Worm (Caenorhabditis elegans) whole organism, late embryonic: Measurements from ENCODE around the gene clec-193.

Experiments used
- K02D7.2 ChIP-seq: sonication (generic microtip); optimal IDR thresholded peaks from 2 replicates; lab custom pipeline; 2017; ENCODE audit warnings: mild to moderate bottlenecking, missing genetic modification characterization, missing compliant biosample characterization
- Y22D7AL.16 ChIP-seq: sonication (generic microtip); optimal IDR thresholded peaks from 2 replicates; lab custom pipeline; 2016; ENCODE audit warnings: missing genetic modification characterization, missing compliant biosample characterization
- ama-1 ChIP-seq: fragments of 150-350 bp; optimal IDR thresholded peaks from 2 replicates; lab custom pipeline; 2014
- ceh-31 ChIP-seq: sonication (generic microtip); optimal IDR thresholded peaks from 2 replicates; lab custom pipeline; 2016; ENCODE audit warnings: missing genetic modification characterization, missing compliant biosample characterization
- dmd-4 ChIP-seq: sonication (generic microtip); optimal IDR thresholded peaks from 2 replicates; lab custom pipeline; 2016; ENCODE audit warnings: borderline replicate concordance, missing genetic modification characterization, missing compliant biosample characterization
- eyg-1 ChIP-seq: sonication (generic microtip); optimal IDR thresholded peaks from 2 replicates; lab custom pipeline; 2016; ENCODE audit warnings: missing genotype, missing genetic modification characterization, missing compliant biosample characterization
- nhr-11 ChIP-seq: fragments of 150-350 bp; optimal IDR thresholded peaks from 2 replicates; lab custom pipeline; 2014; ENCODE audit warnings: missing biosample characterization, missing genetic modification characterization
- pag-3 ChIP-seq: sonication (generic microtip); optimal IDR thresholded peaks from 2 replicates; lab custom pipeline; 2016; ENCODE audit warnings: missing compliant biosample characterization, missing genetic modification characterization, borderline replicate concordance
- pat-9 ChIP-seq: fragments of 200-800 bp; sonication (Bioruptor generic); optimal IDR thresholded peaks from 2 replicates; lab custom pipeline; 2018; ENCODE audit warnings: mild to moderate bottlenecking, missing genetic modification characterization, moderate library complexity, missing compliant biosample characterization
- pax-1 ChIP-seq: fragments of 150-350 bp; optimal IDR thresholded peaks from 2 replicates; lab custom pipeline; 2014; ENCODE audit warnings: missing biosample characterization, missing genetic modification characterization
- rnt-1 ChIP-seq: sonication (generic microtip); optimal IDR thresholded peaks from 2 replicates; lab custom pipeline; 2016; ENCODE audit warnings: missing genetic modification characterization, missing compliant biosample characterization

ce11 chrIV:16775029-16775428, 31.2 kb downstream of the clec-193 start:
- no peak for TF ChIP-seq K02D7.2 (tag; lab: Kevin White, UChicago)
- TF ChIP-seq eyg-1 (tag; lab: Kevin White, UChicago): no peak
- TF ChIP-seq rnt-1 (tag; lab: Kevin White, UChicago): no peak
- no peak for TF ChIP-seq dmd-4 (tag; lab: Kevin White, UChicago)
- TF ChIP-seq pat-9: no peak
- no peak for TF ChIP-seq pag-3 (tag; lab: Kevin White, UChicago)
- no peak for TF ChIP-seq Y22D7AL.16 (tag; lab: Kevin White, UChicago)
- TF ChIP-seq ceh-31 (tag; lab: Kevin White, UChicago): no peak
- no peak for TF ChIP-seq nhr-11
- no peak for TF ChIP-seq pax-1
- no peak for TF ChIP-seq ama-1
